Fruit fly (Drosophila melanogaster) whole organism, embryonic: ENCODE results near the gene CG12379.

ENCODE experiments used
- Abd-B ChIP-seq: fragments of 200-800 bp; sonication (Bioruptor generic); optimal IDR thresholded peaks from 2 replicates; lab custom pipeline; 2018; ENCODE audit warnings: missing biosample characterization, mild to moderate bottlenecking, missing genetic modification characterization, moderate library complexity
- Blimp-1 ChIP-seq: fragments of 200-800 bp; sonication (Bioruptor generic); optimal IDR thresholded peaks from 3 replicates; lab custom pipeline; 2018; ENCODE audit warnings: missing biosample characterization, missing genetic modification characterization, mild to moderate bottlenecking, moderate library complexity, missing genetic modification reagents
- C15 ChIP-seq: fragments of 200-800 bp; sonication (Bioruptor generic); IDR thresholded peaks from 3 replicates; pipeline ENCODE4 v1.3.6; 2022; ENCODE audit warnings: missing biosample characterization, missing genetic modification characterization
- CG11247 ChIP-seq: fragments of 200-800 bp; sonication (Bioruptor generic); IDR thresholded peaks from 2 replicates; pipeline ENCODE4 v1.3.6; 2022; ENCODE audit warnings: missing biosample characterization, missing genetic modification characterization
- CG11695 ChIP-seq: fragments of 200-800 bp; sonication (Bioruptor generic); IDR thresholded peaks from 3 replicates; pipeline ENCODE4 v1.3.6; 2022; ENCODE audit warnings: missing biosample characterization, missing genetic modification characterization
- CG11696 ChIP-seq: fragments of 200-800 bp; sonication (Bioruptor generic); IDR thresholded peaks from 2 replicates; pipeline ENCODE4 v1.3.6; 2022; ENCODE audit warnings: missing biosample characterization, missing genetic modification characterization
- CG13775 ChIP-seq: fragments of 200-800 bp; sonication (Bioruptor generic); optimal IDR thresholded peaks from 3 replicates; lab custom pipeline; 2017; ENCODE audit warnings: missing biosample characterization, mild to moderate bottlenecking, missing genetic modification characterization
- CG14441 ChIP-seq: fragments of 200-800 bp; sonication (Bioruptor generic); IDR thresholded peaks from 2 replicates; pipeline ENCODE4 v1.3.6; 2022; ENCODE audit warnings: missing biosample characterization, missing genetic modification characterization
- CG14710 ChIP-seq: fragments of 200-800 bp; sonication (Bioruptor generic); optimal IDR thresholded peaks from 3 replicates; lab custom pipeline; 2019; ENCODE audit warnings: missing biosample characterization, mild to moderate bottlenecking, missing genetic modification characterization, moderate library complexity
- CG16779 ChIP-seq: fragments of 200-800 bp; sonication (Bioruptor generic); IDR thresholded peaks from 2 replicates; pipeline ENCODE4 v1.3.6; 2022; ENCODE audit warnings: missing biosample characterization, missing genetic modification characterization
- CG2199 ChIP-seq: fragments of 200-800 bp; sonication (Bioruptor generic); IDR thresholded peaks from 3 replicates; pipeline ENCODE4 v1.3.6; 2022; ENCODE audit warnings: missing biosample characterization, missing genetic modification characterization
- CG2202 ChIP-seq: fragments of 200-800 bp; sonication (Bioruptor generic); optimal IDR thresholded peaks from 2 replicates; lab custom pipeline; 2018; ENCODE audit warnings: missing biosample characterization, mild to moderate bottlenecking, missing genetic modification characterization
- CG2678 ChIP-seq: fragments of 200-800 bp; sonication (Bioruptor generic); optimal IDR thresholded peaks from 3 replicates; lab custom pipeline; 2019; ENCODE audit warnings: missing biosample characterization, mild to moderate bottlenecking, missing genetic modification characterization, moderate library complexity
- CG32532 ChIP-seq: fragments of 200-800 bp; sonication (Bioruptor generic); IDR thresholded peaks from 2 replicates; pipeline ENCODE4 v1.3.6; 2022; ENCODE audit warnings: missing biosample characterization, missing genetic modification characterization
- CG3838 ChIP-seq: fragments of 200-800 bp; sonication (Bioruptor generic); optimal IDR thresholded peaks from 3 replicates; lab custom pipeline; 2016; ENCODE audit warnings: missing biosample characterization, missing genetic modification characterization
- CG4360 ChIP-seq: fragments of 200-800 bp; sonication (Bioruptor generic); IDR thresholded peaks from 2 replicates; pipeline ENCODE4 v1.3.6; 2022; ENCODE audit warnings: missing biosample characterization, missing genetic modification characterization
- CG4730 ChIP-seq: fragments of 200-800 bp; sonication (Bioruptor generic); IDR thresholded peaks from 2 replicates; pipeline ENCODE4 v1.3.6; 2022; ENCODE audit warnings: missing biosample characterization, missing genetic modification characterization
- CG6175 ChIP-seq: fragments of 200-800 bp; sonication (Bioruptor generic); IDR thresholded peaks from 3 replicates; pipeline ENCODE4 v1.3.6; 2022; ENCODE audit warnings: missing biosample characterization, missing genetic modification characterization
- CG6689 ChIP-seq: fragments of 200-800 bp; sonication (Bioruptor generic); IDR thresholded peaks from 2 replicates; pipeline ENCODE4 v1.3.6; 2022; ENCODE audit warnings: missing biosample characterization, missing genetic modification characterization
- CG7357 ChIP-seq: fragments of 200-800 bp; sonication (Bioruptor generic); IDR thresholded peaks from 3 replicates; pipeline ENCODE4 v1.3.6; 2022; ENCODE audit warnings: missing biosample characterization, missing genetic modification characterization
- CG8359 ChIP-seq: fragments of 200-800 bp; sonication (Bioruptor generic); optimal IDR thresholded peaks from 2 replicates; lab custom pipeline; 2017; ENCODE audit warnings: missing biosample characterization, mild to moderate bottlenecking, missing genetic modification characterization, borderline replicate concordance
- CrebB ChIP-seq: fragments of 200-800 bp; sonication (Bioruptor generic); optimal IDR thresholded peaks from 3 replicates; lab custom pipeline; 2018; ENCODE audit warnings: missing biosample characterization, mild to moderate bottlenecking, missing genetic modification characterization
- Doc3 ChIP-seq: fragments of 200-800 bp; sonication (Bioruptor generic); IDR thresholded peaks from 3 replicates; pipeline ENCODE4 v1.3.6; 2022; ENCODE audit warnings: missing biosample characterization, missing genetic modification characterization; ENCODE audit not compliant: partially characterized antibody
- Drgx ChIP-seq: fragments of 200-800 bp; sonication (Bioruptor generic); IDR thresholded peaks from 2 replicates; pipeline ENCODE4 v1.3.6; 2022; ENCODE audit warnings: missing biosample characterization, missing genetic modification characterization
- Fer3 ChIP-seq: fragments of 200-800 bp; sonication (Bioruptor generic); optimal IDR thresholded peaks from 2 replicates; lab custom pipeline; 2018; ENCODE audit warnings: missing biosample characterization, mild to moderate bottlenecking, missing genetic modification characterization, moderate library complexity
- HmgD ChIP-seq: fragments of 200-800 bp; sonication (Bioruptor generic); optimal IDR thresholded peaks from 3 replicates; lab custom pipeline; 2016; ENCODE audit warnings: missing biosample characterization, missing genetic modification characterization
- MESR4 ChIP-seq: fragments of 200-800 bp; sonication (Bioruptor generic); optimal IDR thresholded peaks from 2 replicates; lab custom pipeline; 2018; ENCODE audit warnings: missing biosample characterization, mild to moderate bottlenecking, missing genetic modification characterization, moderate library complexity
- Ptx1 ChIP-seq: fragments of 200-800 bp; sonication (Bioruptor generic); IDR thresholded peaks from 2 replicates; pipeline ENCODE4 v1.3.6; 2022; ENCODE audit warnings: missing biosample characterization, missing genetic modification characterization
- Ravus ChIP-seq: fragments of 200-800 bp; sonication (Bioruptor generic); IDR thresholded peaks from 2 replicates; pipeline ENCODE4 v1.3.6; 2022; ENCODE audit warnings: missing biosample characterization, missing genetic modification characterization
- TFAM ChIP-seq: fragments of 200-800 bp; sonication (Bioruptor generic); optimal IDR thresholded peaks from 2 replicates; lab custom pipeline; 2017; ENCODE audit warnings: missing biosample characterization, missing genetic modification characterization, inconsistent platforms
- da ChIP-seq: fragments of 200-800 bp; sonication (Bioruptor generic); optimal IDR thresholded peaks from 2 replicates; lab custom pipeline; 2016; ENCODE audit warnings: missing biosample characterization, missing genetic modification characterization
- dan ChIP-seq: fragments of 200-800 bp; sonication (Bioruptor generic); IDR thresholded peaks from 2 replicates; pipeline ENCODE4 v1.3.6; 2022; ENCODE audit warnings: missing biosample characterization, missing genetic modification characterization
- disco-r ChIP-seq: fragments of 200-800 bp; sonication (Bioruptor generic); optimal IDR thresholded peaks from 2 replicates; lab custom pipeline; 2016; ENCODE audit warnings: missing biosample characterization, missing genetic modification characterization
- emc ChIP-seq: fragments of 200-800 bp; sonication (Bioruptor generic); optimal IDR thresholded peaks from 2 replicates; lab custom pipeline; 2016; ENCODE audit warnings: missing biosample characterization, missing genetic modification characterization
- ems ChIP-seq: fragments of 200-800 bp; sonication (Bioruptor generic); optimal IDR thresholded peaks from 3 replicates; lab custom pipeline; 2016; ENCODE audit warnings: missing biosample characterization, missing genetic modification characterization
- esg ChIP-seq: fragments of 200-800 bp; sonication (Bioruptor generic); conservative IDR thresholded peaks from 2 replicates; pipeline ENCODE4 v1.3.6; 2022; ENCODE audit warnings: missing biosample characterization, missing genetic modification characterization
- ewg ChIP-seq: fragments of 200-800 bp; sonication (Bioruptor generic); optimal IDR thresholded peaks from 3 replicates; lab custom pipeline; 2017; ENCODE audit warnings: mild to moderate bottlenecking, missing biosample characterization, missing genetic modification reagents, missing genetic modification characterization
- gce ChIP-seq: fragments of 200-800 bp; sonication (Bioruptor generic); IDR thresholded peaks from 3 replicates; pipeline ENCODE4 v1.3.6; 2022; ENCODE audit warnings: missing biosample characterization, missing genetic modification characterization
- h ChIP-seq: fragments of >200 bp; optimal IDR thresholded peaks from 2 replicates; lab custom pipeline; 2017
- jigr1 ChIP-seq: fragments of 200-800 bp; sonication (Bioruptor generic); IDR thresholded peaks from 3 replicates; pipeline ENCODE4 v1.3.6; 2022; ENCODE audit warnings: missing biosample characterization, missing genetic modification characterization
- klu ChIP-seq: fragments of 200-800 bp; sonication (Bioruptor generic); IDR thresholded peaks from 2 replicates; pipeline ENCODE4 v1.3.6; 2022; ENCODE audit warnings: missing biosample characterization, missing genetic modification characterization
- lab ChIP-seq: fragments of 200-800 bp; sonication (Bioruptor generic); optimal IDR thresholded peaks from 3 replicates; lab custom pipeline; 2017; ENCODE audit warnings: missing biosample characterization, missing genetic modification characterization, mild to moderate bottlenecking, moderate library complexity, missing genetic modification reagents
- maf-S ChIP-seq: fragments of 200-800 bp; sonication (Bioruptor generic); optimal IDR thresholded peaks from 2 replicates; lab custom pipeline; 2016; ENCODE audit warnings: missing biosample characterization, missing genetic modification characterization
- otp ChIP-seq: fragments of 200-800 bp; sonication (Bioruptor generic); IDR thresholded peaks from 3 replicates; pipeline ENCODE4, ENCODE4 v1.3.6; 2022; ENCODE audit warnings: missing biosample characterization, missing genetic modification characterization
- pho ChIP-seq: fragments of 200-800 bp; sonication (Bioruptor generic); optimal IDR thresholded peaks from 2 replicates; lab custom pipeline; 2016; ENCODE audit warnings: missing biosample characterization, missing genetic modification characterization
- pzg ChIP-seq: fragments of 200-800 bp; sonication (Bioruptor generic); optimal IDR thresholded peaks from 3 replicates; lab custom pipeline; 2018; ENCODE audit warnings: missing biosample characterization, mild to moderate bottlenecking, missing genetic modification characterization, moderate library complexity
- ranshi ChIP-seq: fragments of 200-800 bp; sonication (Bioruptor generic); IDR thresholded peaks from 2 replicates; pipeline ENCODE4 v1.3.6; 2022; ENCODE audit warnings: missing biosample characterization, missing genetic modification characterization
- ro ChIP-seq: fragments of 200-800 bp; sonication (Bioruptor generic); IDR thresholded peaks from 2 replicates; pipeline ENCODE4 v1.3.6; 2022; ENCODE audit warnings: missing biosample characterization, missing genetic modification characterization
- salm ChIP-seq: fragments of 200-800 bp; sonication (Bioruptor generic); optimal IDR thresholded peaks from 2 replicates; lab custom pipeline; 2018; ENCODE audit warnings: missing biosample characterization, mild to moderate bottlenecking, missing genetic modification characterization
- sr ChIP-seq: fragments of 200-800 bp; sonication (Bioruptor generic); IDR thresholded peaks from 3 replicates; pipeline ENCODE4 v1.3.6; 2022; ENCODE audit warnings: missing biosample characterization, missing genetic modification characterization
- wor ChIP-seq: fragments of 200-800 bp; sonication (Bioruptor generic); IDR thresholded peaks from 2 replicates; pipeline ENCODE4 v1.3.6; 2022; ENCODE audit warnings: missing biosample characterization, missing genetic modification characterization
- z ChIP-seq: fragments of 200-800 bp; sonication (Bioruptor generic); IDR thresholded peaks from 3 replicates; pipeline ENCODE4 v1.3.6; 2022; ENCODE audit warnings: missing biosample characterization, missing genetic modification characterization
- zf30C ChIP-seq: fragments of 200-800 bp; sonication (Bioruptor generic); optimal IDR thresholded peaks from 3 replicates; lab custom pipeline; 2018; ENCODE audit warnings: missing biosample characterization, mild to moderate bottlenecking, missing genetic modification characterization

CG12379 gene

DNA sequence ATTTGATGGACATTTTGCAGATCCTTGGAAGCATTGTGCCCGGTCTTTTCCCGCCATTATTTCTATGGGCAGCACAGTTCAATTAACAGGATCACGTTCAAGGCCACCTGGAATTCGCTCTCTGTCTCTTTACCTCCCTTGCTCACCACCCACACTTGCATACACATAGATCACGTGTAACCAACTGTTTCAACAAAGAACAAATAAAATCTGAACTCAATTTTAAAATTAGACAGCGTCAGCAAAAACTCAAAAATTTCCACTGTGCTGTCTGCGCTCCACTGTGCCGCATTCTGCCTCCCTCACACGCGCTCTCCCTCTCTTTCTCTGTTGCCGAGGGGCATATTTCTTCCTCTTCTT is 24.2 kb downstream of the CG12379 start (continued):
- TF ChIP-seq CG3838 (GFP tag; lab: Kevin White, UChicago) = no peak
- TF ChIP-seq ewg (GFP tag; lab: Kevin White, UChicago) = no peak
- peak; percentile 39; the same call in 1 of the 2 replicates for TF ChIP-seq CG14441 (GFP tag; lab: Robert Waterston, UW)
- no peak for TF ChIP-seq lab
- peak; percentile 3 for TF ChIP-seq CG2678
- TF ChIP-seq CG4360 (GFP tag; lab: Robert Waterston, UW) = no peak
- no peak for TF ChIP-seq esg (GFP tag; lab: Robert Waterston, UW)
- no peak for TF ChIP-seq Doc3 (GFP tag; lab: Robert Waterston, UW)
- TF ChIP-seq CG6689 = 0 out of 2 replicates have a peak, but pooled peaks have one; percentile 15
- no peak for TF ChIP-seq Blimp-1 (GFP tag; lab: Kevin White, UChicago)
- no peak for TF ChIP-seq klu (GFP tag; lab: Robert Waterston, UW)
- TF ChIP-seq gce (GFP tag; lab: Robert Waterston, UW) = no peak
- TF ChIP-seq otp (GFP tag; lab: Robert Waterston, UW) = 0 out of 3 replicates have a peak, but pooled peaks have one; percentile 12
- TF ChIP-seq CG11695 (GFP tag; lab: Robert Waterston, UW) = no peak
- no peak for TF ChIP-seq wor
- TF ChIP-seq zf30C (GFP tag; lab: Kevin White, UChicago) = no peak
- no peak for TF ChIP-seq CG13775 (GFP tag; lab: Kevin White, UChicago)
- no peak for TF ChIP-seq pzg (GFP tag; lab: Kevin White, UChicago)
- TF ChIP-seq CG14710 (tag; lab: Kevin White, UChicago) = no peak
- no peak for TF ChIP-seq MESR4 (GFP tag; lab: Kevin White, UChicago)
- 0 out of 2 replicates have a peak, but pooled peaks have one; percentile 16 for TF ChIP-seq Drgx (GFP tag; lab: Robert Waterston, UW)
- TF ChIP-seq CG16779 = no peak
- no peak for TF ChIP-seq ems (GFP tag; lab: Kevin White, UChicago)
- TF ChIP-seq CrebB = no peak
- no peak for TF ChIP-seq z
- TF ChIP-seq CG7357 (GFP tag; lab: Robert Waterston, UW) = no peak
- TF ChIP-seq CG32532 (GFP tag; lab: Robert Waterston, UW) = peak; percentile 34; the same call in 1 of the 2 replicates
- TF ChIP-seq CG8359 (GFP tag; lab: Kevin White, UChicago) = no peak
- no peak for TF ChIP-seq Abd-B (GFP tag; lab: Kevin White, UChicago)
- no peak for TF ChIP-seq HmgD (GFP tag; lab: Kevin White, UChicago)
- TF ChIP-seq C15 (GFP tag; lab: Robert Waterston, UW) = no peak
- peak; percentile 19; the same call in 1 of the 2 replicates for TF ChIP-seq Ptx1 (GFP tag; lab: Robert Waterston, UW)
- no peak for TF ChIP-seq jigr1 (GFP tag; lab: Robert Waterston, UW)
- TF ChIP-seq pho (GFP tag; lab: Kevin White, UChicago) = no peak
- TF ChIP-seq Ravus (GFP tag; lab: Robert Waterston, UW) = no peak
- TF ChIP-seq salm (tag; lab: Kevin White, UChicago) = no peak
- no peak for TF ChIP-seq ro (GFP tag; lab: Robert Waterston, UW)
- 0 out of 3 replicates have a peak, but pooled peaks have one; percentile 38 for TF ChIP-seq sr
- no peak for TF ChIP-seq disco-r (GFP tag; lab: Kevin White, UChicago)
- no peak for TF ChIP-seq CG6175 (GFP tag; lab: Robert Waterston, UW)
- TF ChIP-seq CG4730 (GFP tag; lab: Robert Waterston, UW) = 0 out of 2 replicates have a peak, but pooled peaks have one; percentile 15
- TF ChIP-seq CG2202 (tag; lab: Kevin White, UChicago) = no peak
- 0 out of 2 replicates have a peak, but pooled peaks have one; percentile 5 for TF ChIP-seq CG11247 (GFP tag; lab: Robert Waterston, UW)
- no peak for TF ChIP-seq maf-S (GFP tag; lab: Kevin White, UChicago)
- no peak for TF ChIP-seq emc (GFP tag; lab: Kevin White, UChicago)
- no peak for TF ChIP-seq dan
- no peak for TF ChIP-seq Fer3 (tag; lab: Kevin White, UChicago)
- TF ChIP-seq h = no peak
- TF ChIP-seq CG11696 (GFP tag; lab: Robert Waterston, UW) = 0 out of 2 replicates have a peak, but pooled peaks have one; percentile 32
- no peak for TF ChIP-seq TFAM (GFP tag; lab: Kevin White, UChicago)
- TF ChIP-seq da = no peak
- 0 out of 3 replicates have a peak, but pooled peaks have one; percentile 12 for TF ChIP-seq CG2199 (GFP tag; lab: Robert Waterston, UW)
- no peak for TF ChIP-seq ranshi (GFP tag; lab: Robert Waterston, UW)
